Worm (Caenorhabditis elegans): ENCODE data around the gene F13A7.14.

F13A7.14 gene

ce11 chrV:16356798-16357197, 44.9 kb upstream of the F13A7.14 start:
- TF ChIP-seq akir-1 (GFP tag; optimal IDR thresholded peaks at IDR 0.05) (no peak), ets-4 (GFP tag; optimal IDR thresholded peaks at IDR 0.05) (no peak), ekl-4 (GFP tag; IDR thresholded peaks at IDR 0.05) (no peak), Y56A3A.18 (GFP tag; IDR thresholded peaks at IDR 0.05) (no peak), snpc-3.4 (tag; optimal IDR thresholded peaks at IDR 0.05) (no peak), mxl-1 (tag; optimal IDR thresholded peaks at IDR 0.05) (no peak), ceh-58 (GFP tag; IDR thresholded peaks at IDR 0.05) (no peak), Y79H2A.3 (GFP tag; conservative IDR thresholded peaks at IDR 0.05) (no peak), mcd-1 (GFP tag; IDR thresholded peaks at IDR 0.05) (peak; percentile 85), unc-62 (GFP tag; optimal IDR thresholded peaks at IDR 0.05) (no peak), ceh-27 (GFP tag; optimal IDR thresholded peaks at IDR 0.05) (no peak), athp-1 (tag; optimal IDR thresholded peaks at IDR 0.05) (peak; percentile 26), dpff-1 (tag; optimal IDR thresholded peaks at IDR 0.05) (no peak), C17E4.6 (GFP tag; IDR thresholded peaks at IDR 0.05) (no peak), F57C9.4 (tag; optimal IDR thresholded peaks at IDR 0.05) (no peak), hlh-26 (GFP tag; conservative IDR thresholded peaks at IDR 0.05) (no peak), unc-130 (GFP tag; optimal IDR thresholded peaks at IDR 0.05) (no peak), lin-40 (tag; optimal IDR thresholded peaks at IDR 0.05) (no peak), efl-1 (GFP tag; optimal IDR thresholded peaks at IDR 0.05) (peak; percentile 84), ceh-79 (tag; optimal IDR thresholded peaks at IDR 0.05) (no peak), dox-1 (GFP tag; IDR thresholded peaks at IDR 0.05) (no peak), bed-1 (GFP tag; IDR thresholded peaks at IDR 0.05) (no peak), rec-8 (tag; optimal IDR thresholded peaks at IDR 0.05) (no peak), nhr-90 (tag; optimal IDR thresholded peaks at IDR 0.05) (no peak), ceh-91 (GFP tag; IDR thresholded peaks at IDR 0.05) (no peak), attf-6 (GFP tag; IDR thresholded peaks at IDR 0.05) (0 out of 2 replicates have a peak, but pooled peaks have one; percentile 48), egl-44 (GFP tag; IDR thresholded peaks at IDR 0.05) (no peak), madf-6 (GFP tag; IDR thresholded peaks at IDR 0.05) (peak; percentile 41; the same call in 1 of the 2 replicates), rcor-1 (GFP tag; IDR thresholded peaks at IDR 0.05) (no peak), sdz-38 (tag; optimal IDR thresholded peaks at IDR 0.05) (no peak), F52B5.7 (tag; optimal IDR thresholded peaks at IDR 0.05) (no peak), cebp-1 (GFP tag; IDR thresholded peaks at IDR 0.05) (no peak), cebp-1 (tag; optimal IDR thresholded peaks at IDR 0.05) (no peak), attf-3 (GFP tag; conservative IDR thresholded peaks at IDR 0.05) (no peak), ceh-40 (GFP tag; IDR thresholded peaks at IDR 0.05) (no peak), lsl-1 (GFP tag; optimal IDR thresholded peaks at IDR 0.05) (peak; percentile 53), gei-17 (GFP tag; optimal IDR thresholded peaks at IDR 0.05) (no peak), bed-2 (GFP tag; IDR thresholded peaks at IDR 0.05) (no peak), K12H6.12 (tag; optimal IDR thresholded peaks at IDR 0.05) (no peak), Y95B8A.8 (GFP tag; IDR thresholded peaks at IDR 0.05) (no peak), tbx-9 (tag; optimal IDR thresholded peaks at IDR 0.05; ENCODE audit: borderline replicate concordance) (no peak), F55B11.4 (tag; optimal IDR thresholded peaks at IDR 0.05; ENCODE audit: borderline replicate concordance, insufficient read depth) (no peak), B0336.3 (GFP tag; IDR thresholded peaks at IDR 0.05) (no peak), snpc-1.3 (tag; optimal IDR thresholded peaks at IDR 0.05; ENCODE audit: insufficient read depth) (peak; percentile 20), ccch-3 (GFP tag; optimal IDR thresholded peaks at IDR 0.05) (no peak), F37B4.10 (GFP tag; IDR thresholded peaks at IDR 0.05) (no peak), Y67H2A.10 (GFP tag; conservative IDR thresholded peaks at IDR 0.05) (no peak), ztf-28 (GFP tag; IDR thresholded peaks at IDR 0.05) (no peak), sptf-2 (GFP tag; optimal IDR thresholded peaks at IDR 0.05) (no peak), hlh-12 (tag; optimal IDR thresholded peaks at IDR 0.05) (no peak)

Data from whole organism, young adult.